Fruit fly (Drosophila melanogaster): ENCODE data around the gene CG13280.

The CG13280 gene

DNA sequence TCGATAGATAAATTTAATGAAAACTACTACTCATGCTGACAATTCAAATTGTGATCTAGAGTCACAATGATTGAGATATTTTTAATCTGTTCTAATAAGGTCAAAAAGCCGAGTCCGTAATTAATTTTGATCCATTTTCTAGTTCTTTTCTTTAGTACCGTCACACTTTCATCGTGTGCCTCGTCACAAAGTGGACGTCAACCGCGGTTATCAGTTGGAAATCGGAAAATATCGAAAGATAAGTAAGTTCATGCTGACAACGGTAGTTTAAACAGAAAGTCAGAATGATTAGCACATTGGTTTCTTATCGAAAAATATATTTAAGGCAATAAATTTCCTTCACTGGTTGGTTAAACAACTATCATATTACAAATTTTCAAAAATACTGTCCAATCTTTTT lies 29.5 kb upstream of the CG13280 start (continued):
- no peak for TF ChIP-seq CG12071 (GFP tag; optimal IDR thresholded peaks at IDR 0.05)
- TF ChIP-seq mam (GFP tag; optimal IDR thresholded peaks at IDR 0.05), result no peak
- TF ChIP-seq CG13296 (GFP tag; optimal IDR thresholded peaks at IDR 0.05), result no peak
- TF ChIP-seq lbe (GFP tag; optimal IDR thresholded peaks at IDR 0.05), result no peak
- TF ChIP-seq CG6791 (GFP tag; IDR thresholded peaks at IDR 0.05; ENCODE audit: partially characterized antibody), result no peak
- TF ChIP-seq Lim3 (GFP tag; IDR thresholded peaks at IDR 0.05), result no peak
- peak; percentile 90 for TF ChIP-seq Meics (GFP tag; optimal IDR thresholded peaks at IDR 0.05)
- TF ChIP-seq CG11504 (tag; optimal IDR thresholded peaks at IDR 0.05), result no peak
- peak; percentile 51 for TF ChIP-seq grn (GFP tag; optimal IDR thresholded peaks at IDR 0.05)
- TF ChIP-seq cato (GFP tag; optimal IDR thresholded peaks at IDR 0.05; ENCODE audit: borderline replicate concordance), result no peak
- no peak for TF ChIP-seq Dad (GFP tag; optimal IDR thresholded peaks at IDR 0.05)
- no peak for TF ChIP-seq btn (GFP tag; optimal IDR thresholded peaks at IDR 0.05)
- TF ChIP-seq Drgx (GFP tag; IDR thresholded peaks at IDR 0.05), result no peak
- no peak for TF ChIP-seq CG12104 (GFP tag; optimal IDR thresholded peaks at IDR 0.05)
- TF ChIP-seq caup (GFP tag; optimal IDR thresholded peaks at IDR 0.05; ENCODE audit: severe bottlenecking), result no peak
- no peak for TF ChIP-seq CG17361 (GFP tag; IDR thresholded peaks at IDR 0.05)
- no peak for TF ChIP-seq CG17385 (GFP tag; optimal IDR thresholded peaks at IDR 0.05)
- no peak for TF ChIP-seq CG4730 (GFP tag; IDR thresholded peaks at IDR 0.05)

DNA sequence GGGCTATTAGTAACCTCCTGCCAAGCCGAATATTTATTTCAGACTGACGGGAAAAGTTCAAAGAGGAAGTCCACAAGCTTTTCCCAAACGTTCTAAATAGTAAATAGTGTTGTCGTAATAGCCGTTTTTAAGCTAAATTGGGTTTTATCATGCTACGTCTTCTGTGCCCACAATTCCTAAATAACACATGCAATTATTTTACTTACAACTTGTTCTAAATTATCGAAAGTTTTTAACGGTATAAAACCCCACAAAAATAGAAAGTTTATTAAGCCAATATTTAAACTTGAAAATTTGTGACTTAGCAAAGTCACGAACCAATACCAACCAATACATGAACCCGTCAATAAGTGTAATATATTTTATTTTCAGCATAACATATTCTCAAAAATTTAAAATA lies 27.8 kb upstream of the CG13280 start, which contains the start of gene CG13284:
TSS of gene CG13284 (minus strand) at position 47 of the 400 bp plus-strand sequence.
- TF ChIP-seq yki (optimal IDR thresholded peaks at IDR 0.05) (no peak), CG15601 (tag; optimal IDR thresholded peaks at IDR 0.05) (no peak), CG31224 (GFP tag; IDR thresholded peaks at IDR 0.05) (no peak), CG18764 (GFP tag; optimal IDR thresholded peaks at IDR 0.05) (no peak), CG8359 (GFP tag; optimal IDR thresholded peaks at IDR 0.05; ENCODE audit: borderline replicate concordance) (no peak), CG4424 (GFP tag; optimal IDR thresholded peaks at IDR 0.05) (no peak), p53 (GFP tag; optimal IDR thresholded peaks at IDR 0.05) (no peak), NFAT (GFP tag; IDR thresholded peaks at IDR 0.05) (no peak), PHDP (tag; optimal IDR thresholded peaks at IDR 0.05) (no peak), odd (GFP tag; optimal IDR thresholded peaks at IDR 0.05) (no peak), Mrtf (GFP tag; IDR thresholded peaks at IDR 0.05) (no peak), btn (GFP tag; optimal IDR thresholded peaks at IDR 0.05) (no peak), org-1 (GFP tag; optimal IDR thresholded peaks at IDR 0.05) (no peak), Sry-β (GFP tag; optimal IDR thresholded peaks at IDR 0.05) (peak; percentile 82), CG4730 (GFP tag; IDR thresholded peaks at IDR 0.05) (no peak), HLH54F (GFP tag; optimal IDR thresholded peaks at IDR 0.05) (no peak), lilli (GFP tag; optimal IDR thresholded peaks at IDR 0.05) (no peak), ci (GFP tag; IDR thresholded peaks at IDR 0.05) (no peak), Lhr (GFP tag; optimal IDR thresholded peaks at IDR 0.05) (no peak), dati (GFP tag; IDR thresholded peaks at IDR 0.05) (no peak), onecut (GFP tag; IDR thresholded peaks at IDR 0.05) (peak; percentile 87), Hr78 (GFP tag; optimal IDR thresholded peaks at IDR 0.05) (no peak), Oli (tag; optimal IDR thresholded peaks at IDR 0.05) (no peak), CG33557 (GFP tag; optimal IDR thresholded peaks at IDR 0.05) (no peak), lov (optimal IDR thresholded peaks at IDR 0.05) (no peak), lov (GFP tag; IDR thresholded peaks at IDR 0.05) (no peak), Rx (GFP tag; IDR thresholded peaks at IDR 0.05) (no peak), phol (tag; optimal IDR thresholded peaks at IDR 0.05) (no peak), CG15073 (GFP tag; optimal IDR thresholded peaks at IDR 0.05) (no peak), CG17802 (tag; optimal IDR thresholded peaks at IDR 0.05) (no peak), pita (GFP tag; optimal IDR thresholded peaks at IDR 0.05) (peak; percentile 28), CG3838 (GFP tag; optimal IDR thresholded peaks at IDR 0.05) (no peak), Gsc (GFP tag; IDR thresholded peaks at IDR 0.05) (no peak), MESR4 (GFP tag; optimal IDR thresholded peaks at IDR 0.05) (no peak), BEAF-32 (GFP tag; optimal IDR thresholded peaks at IDR 0.05) (no peak), CG2199 (GFP tag; IDR thresholded peaks at IDR 0.05) (0 out of 3 replicates have a peak, but pooled peaks have one; percentile 53)

Measured in whole organism, embryonic.